Fruit fly (Drosophila melanogaster): ENCODE results near the gene nau.

- TF ChIP-seq Hr39 (GFP tag; optimal IDR thresholded peaks at IDR 0.05) = no peak
- TF ChIP-seq CG6276 (GFP tag; optimal IDR thresholded peaks at IDR 0.05) = no peak
- TF ChIP-seq CG6792 (GFP tag; optimal IDR thresholded peaks at IDR 0.05) = no peak
- no peak for TF ChIP-seq topi (GFP tag; optimal IDR thresholded peaks at IDR 0.05)
- peak; percentile 22 for TF ChIP-seq fkh (GFP tag; optimal IDR thresholded peaks at IDR 0.05)
- no peak for TF ChIP-seq Lpt (GFP tag; optimal IDR thresholded peaks at IDR 0.05)
- no peak for TF ChIP-seq salr (GFP tag; optimal IDR thresholded peaks at IDR 0.05)
- no peak for TF ChIP-seq fd85E (GFP tag; optimal IDR thresholded peaks at IDR 0.05)
- TF ChIP-seq CG11294 (GFP tag; IDR thresholded peaks at IDR 0.05) = no peak
- TF ChIP-seq pdm3 (GFP tag; optimal IDR thresholded peaks at IDR 0.05) = no peak
- TF ChIP-seq acj6 (GFP tag; optimal IDR thresholded peaks at IDR 0.05) = no peak
- TF ChIP-seq CG16779 (tag; optimal IDR thresholded peaks at IDR 0.05) = no peak
Measured at dm6 chr3R:23677058-23677457, 41.1 kb downstream of the nau start, which contains the start of gene GILT3.
